Worm (Caenorhabditis elegans): ENCODE results near the gene egl-20.
A peak's percentile ranks its signal among the peaks of the same experiment; 100 is the strongest.
"Not testable (repeated sequence)": the region's sequence is repeated elsewhere in the genome, so short reads cannot be mapped to it uniquely, and the experiment has no call there.

Gene egl-20

DNA sequence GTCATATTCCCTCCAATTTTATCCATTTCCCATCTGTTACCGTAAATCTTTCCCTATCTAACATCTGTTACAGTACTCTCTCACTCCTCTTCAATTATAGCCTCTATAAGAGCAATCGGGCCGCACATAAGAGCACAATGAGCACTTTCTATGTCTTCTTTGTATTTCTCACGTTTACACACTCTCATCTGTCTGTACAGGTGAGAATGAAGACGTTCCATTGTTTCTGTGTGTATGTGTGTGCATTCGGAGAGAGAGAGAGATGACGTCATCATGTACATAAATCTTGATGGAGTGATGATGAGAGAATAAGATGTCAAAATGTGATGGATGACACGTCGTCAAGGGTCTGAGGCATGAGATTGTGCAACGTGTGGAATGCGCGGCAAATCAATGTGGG is 44.5 kb downstream of the egl-20 start:
- no peak for TF ChIP-seq drap-1 (GFP tag; optimal IDR thresholded peaks at IDR 0.05)
- TF ChIP-seq bed-3 (GFP tag; optimal IDR thresholded peaks at IDR 0.05) = no peak
- TF ChIP-seq ces-1 (GFP tag; optimal IDR thresholded peaks at IDR 0.05) = no peak
- no peak for TF ChIP-seq snpc-4 (tag; optimal IDR thresholded peaks at IDR 0.05)
- TF ChIP-seq tbx-8 (GFP tag; optimal IDR thresholded peaks at IDR 0.05) = no peak
- TF ChIP-seq M03D4.4 (tag; optimal IDR thresholded peaks at IDR 0.05) = no peak
- TF ChIP-seq nhr-76 (tag; optimal IDR thresholded peaks at IDR 0.05) = no peak
- TF ChIP-seq ham-2 (GFP tag; optimal IDR thresholded peaks at IDR 0.05) = no peak
- TF ChIP-seq pha-4 (tag; optimal IDR thresholded peaks at IDR 0.05) = no peak
- peak; percentile 64 for TF ChIP-seq lin-32 (GFP tag; optimal IDR thresholded peaks at IDR 0.05)
- peak; percentile 5 for TF ChIP-seq nhr-12 (tag; optimal IDR thresholded peaks at IDR 0.05)
- TF ChIP-seq unc-39 (tag; optimal IDR thresholded peaks at IDR 0.05) = no peak
- peak; percentile 100 for TF ChIP-seq unc-62 (GFP tag; optimal IDR thresholded peaks at IDR 0.05)
- peak; percentile 65 for TF ChIP-seq ceh-39 (tag; optimal IDR thresholded peaks at IDR 0.05)
- TF ChIP-seq hlh-1 (tag; optimal IDR thresholded peaks at IDR 0.05) = no peak
- TF ChIP-seq zip-8 (tag; optimal IDR thresholded peaks at IDR 0.05) = peak; percentile 93
- peak; percentile 53 for TF ChIP-seq lsy-2 (tag; optimal IDR thresholded peaks at IDR 0.05)
- peak; percentile 68 for TF ChIP-seq elt-1 (tag; optimal IDR thresholded peaks at IDR 0.05; ENCODE audit: borderline replicate concordance, insufficient read depth)
- TF ChIP-seq unc-120 (tag; optimal IDR thresholded peaks at IDR 0.05; ENCODE audit: poor library complexity, severe bottlenecking) = no peak
- TF ChIP-seq nhr-2 (tag; optimal IDR thresholded peaks at IDR 0.05) = peak; percentile 95
- peak; percentile 25 for TF ChIP-seq ztf-11 (tag; optimal IDR thresholded peaks at IDR 0.05)
- no peak for TF ChIP-seq mls-2 (tag; optimal IDR thresholded peaks at IDR 0.05)
- TF ChIP-seq ceh-43 (GFP tag; optimal IDR thresholded peaks at IDR 0.05) = no peak
- no peak for TF ChIP-seq nhr-28 (tag; optimal IDR thresholded peaks at IDR 0.05)
- no peak for TF ChIP-seq mab-5 (tag; optimal IDR thresholded peaks at IDR 0.05)
- no peak for TF ChIP-seq nhr-237 (tag; optimal IDR thresholded peaks at IDR 0.05)
- peak; percentile 2 for TF ChIP-seq mep-1 (tag; optimal IDR thresholded peaks at IDR 0.05)
- TF ChIP-seq cnd-1 (tag; optimal IDR thresholded peaks at IDR 0.05) = peak; percentile 80

DNA sequence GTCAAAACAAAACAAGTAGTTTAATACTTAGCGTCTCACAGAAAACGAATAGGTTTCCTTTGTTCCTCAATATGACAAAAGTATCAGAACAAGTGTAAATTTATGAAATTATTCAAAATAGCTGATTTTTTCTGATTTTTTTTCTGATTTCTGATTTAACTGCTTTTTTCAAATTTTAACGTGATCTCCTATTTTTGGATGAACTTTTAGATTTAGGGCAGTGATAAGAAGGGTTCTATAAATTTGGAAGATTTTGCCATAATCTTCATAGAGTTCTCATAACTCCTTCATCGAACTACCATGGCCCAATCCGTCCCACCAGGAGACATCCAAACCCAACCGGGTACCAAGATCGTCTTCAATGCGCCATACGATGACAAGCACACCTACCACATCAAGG is 45.6 kb downstream of the egl-20 start, which contains the start of gene msp-78:
Gene msp-78, plus strand, starts transcription at position 301 of the 400 bp plus-strand sequence.
- not testable (repeated sequence) for TF ChIP-seq nhr-12 (tag; optimal IDR thresholded peaks at IDR 0.05); unc-62 (GFP tag; optimal IDR thresholded peaks at IDR 0.05); ham-2 (GFP tag; optimal IDR thresholded peaks at IDR 0.05)

DNA sequence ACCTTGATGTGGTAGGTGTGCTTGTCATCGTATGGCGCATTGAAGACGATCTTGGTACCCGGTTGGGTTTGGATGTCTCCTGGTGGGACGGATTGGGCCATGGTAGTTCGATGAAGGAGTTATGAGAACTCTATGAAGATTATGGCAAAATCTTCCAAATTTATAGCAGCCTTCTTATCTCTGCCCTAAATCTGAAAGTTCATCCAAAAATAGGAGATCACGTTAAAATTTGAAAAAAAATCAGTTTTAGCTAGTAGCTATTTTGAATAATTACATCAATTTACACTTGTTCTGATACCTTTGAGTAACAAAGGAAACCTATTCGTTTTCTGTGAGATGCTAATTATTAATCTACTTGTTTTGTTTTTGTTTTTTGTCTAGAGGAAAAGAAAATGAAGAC is 48.3 kb downstream of the egl-20 start, which contains the start of gene msp-79:
Gene msp-79, minus strand, starts transcription at position 101 of the 400 bp plus-strand sequence.
- TF ChIP-seq cnd-1 (tag; optimal IDR thresholded peaks at IDR 0.05); unc-39 (tag; optimal IDR thresholded peaks at IDR 0.05); ceh-83 (GFP tag; optimal IDR thresholded peaks at IDR 0.05): not testable (repeated sequence)

DNA sequence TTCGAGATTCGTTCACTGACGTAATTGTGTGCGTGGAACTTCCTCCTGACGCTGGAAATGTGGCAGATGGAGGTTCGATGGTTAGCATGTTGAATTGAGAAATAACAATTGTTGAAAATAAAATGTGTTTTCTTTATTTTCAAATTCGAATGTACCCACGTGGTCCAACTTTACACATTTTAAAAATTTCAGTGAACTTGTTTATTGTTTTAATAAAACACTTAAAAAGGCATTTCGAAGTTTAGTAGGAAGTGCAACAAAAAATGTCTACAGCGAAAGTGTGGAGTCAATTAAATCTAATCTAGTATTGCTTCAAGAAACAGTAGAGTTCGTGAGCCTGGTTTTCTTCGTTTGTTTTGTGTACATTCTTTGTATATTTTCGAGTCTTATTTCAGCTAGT is 49.1 kb downstream of the egl-20 start, which contains the start of gene ssp-36:
Gene ssp-36, minus strand, starts transcription at position 101 of the 400 bp plus-strand sequence.
- no peak for TF ChIP-seq ham-2 (GFP tag; optimal IDR thresholded peaks at IDR 0.05)
- TF ChIP-seq ceh-83 (GFP tag; optimal IDR thresholded peaks at IDR 0.05) = no peak
- TF ChIP-seq mep-1 (tag; optimal IDR thresholded peaks at IDR 0.05) = no peak
- TF ChIP-seq drap-1 (GFP tag; optimal IDR thresholded peaks at IDR 0.05) = no peak
- TF ChIP-seq flh-1 (GFP tag; optimal IDR thresholded peaks at IDR 0.05) = no peak
- no peak for TF ChIP-seq mls-2 (tag; optimal IDR thresholded peaks at IDR 0.05)
- TF ChIP-seq lsy-2 (tag; optimal IDR thresholded peaks at IDR 0.05) = no peak
- no peak for TF ChIP-seq nhr-237 (tag; optimal IDR thresholded peaks at IDR 0.05)
- TF ChIP-seq elt-1 (tag; optimal IDR thresholded peaks at IDR 0.05; ENCODE audit: borderline replicate concordance, insufficient read depth) = no peak
- TF ChIP-seq bed-3 (GFP tag; optimal IDR thresholded peaks at IDR 0.05) = no peak
- TF ChIP-seq sem-2 (GFP tag; optimal IDR thresholded peaks at IDR 0.05) = no peak
- no peak for TF ChIP-seq cnd-1 (tag; optimal IDR thresholded peaks at IDR 0.05)
- no peak for TF ChIP-seq mab-5 (tag; optimal IDR thresholded peaks at IDR 0.05)
- TF ChIP-seq pha-4 (tag; optimal IDR thresholded peaks at IDR 0.05) = no peak
- TF ChIP-seq snpc-4 (tag; optimal IDR thresholded peaks at IDR 0.05) = no peak
- TF ChIP-seq unc-62 (GFP tag; optimal IDR thresholded peaks at IDR 0.05) = no peak

DNA sequence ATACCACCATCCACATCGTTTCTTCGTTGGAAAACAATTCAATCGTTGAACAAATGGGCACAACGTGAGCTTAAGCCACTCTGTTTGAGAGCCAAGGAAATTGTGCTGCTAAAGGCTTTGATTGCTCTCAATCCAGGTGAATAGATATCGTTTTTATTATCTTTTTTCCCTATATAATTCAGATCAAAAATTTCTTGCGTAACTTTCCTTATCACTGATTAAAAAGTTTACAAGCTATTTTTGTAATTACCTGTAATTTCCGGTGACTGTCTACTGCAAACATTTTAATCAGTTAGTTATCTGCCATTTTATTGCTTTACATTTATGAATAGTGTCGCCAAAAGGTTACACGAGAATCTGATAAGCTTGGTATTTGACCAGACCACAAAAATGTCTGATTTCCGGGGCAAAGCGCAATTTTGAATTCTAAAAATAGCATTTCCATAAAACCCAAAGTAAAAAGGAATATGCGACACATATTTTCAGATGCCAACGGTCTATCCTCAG is 52.6 kb downstream of the egl-20 start:
- TF ChIP-seq ceh-43 (GFP tag; optimal IDR thresholded peaks at IDR 0.05) = no peak
- no peak for TF ChIP-seq pha-4 (tag; optimal IDR thresholded peaks at IDR 0.05)
- no peak for TF ChIP-seq sem-2 (GFP tag; optimal IDR thresholded peaks at IDR 0.05)

All from whole organism, mixed stage, embryonic.